Fruit fly (Drosophila melanogaster): ENCODE data around the gene CheB93b.

dm6 chr3R:21359375-21360191, 49.3 kb upstream of the CheB93b start:
- no peak for TF ChIP-seq psq (optimal IDR thresholded peaks at IDR 0.05)
- no peak for TF ChIP-seq pan (optimal IDR thresholded peaks at IDR 0.05)
- no peak for TF ChIP-seq EcR (GFP tag; optimal IDR thresholded peaks at IDR 0.05)
